Fruit fly (Drosophila melanogaster) whole organism, embryonic: ENCODE results near the gene Pvf2.
A peak's percentile ranks its signal among the peaks of the same experiment; 100 is the strongest.

Experiments used
- Asciz ChIP-seq: fragments of 200-800 bp; sonication (Bioruptor generic); optimal IDR thresholded peaks from 2 replicates; lab custom pipeline; 2017; ENCODE audit warnings: missing biosample characterization, mild to moderate bottlenecking, missing genetic modification characterization, missing genetic modification reagents
- Atf3 ChIP-seq: fragments of 200-800 bp; sonication (Bioruptor generic); optimal IDR thresholded peaks from 3 replicates; lab custom pipeline; 2016; ENCODE audit warnings: missing biosample characterization, missing genetic modification characterization
- Atf6 ChIP-seq: fragments of 200-800 bp; sonication (Bioruptor generic); IDR thresholded peaks from 2 replicates; pipeline ENCODE4 v1.3.6; 2022; ENCODE audit warnings: missing biosample characterization, missing genetic modification characterization
- CG12104 ChIP-seq: fragments of 200-800 bp; sonication (Bioruptor generic); optimal IDR thresholded peaks from 3 replicates; lab custom pipeline; 2016; ENCODE audit warnings: missing biosample characterization, missing genetic modification characterization
- CG14441 ChIP-seq: fragments of 200-800 bp; sonication (Bioruptor generic); IDR thresholded peaks from 2 replicates; pipeline ENCODE4 v1.3.6; 2022; ENCODE audit warnings: missing biosample characterization, missing genetic modification characterization
- CG15479 ChIP-seq: fragments of 200-800 bp; sonication (Bioruptor generic); optimal IDR thresholded peaks from 3 replicates; lab custom pipeline; 2019; ENCODE audit warnings: missing biosample characterization, mild to moderate bottlenecking, missing genetic modification characterization, moderate library complexity
- CG17328 ChIP-seq: fragments of 200-800 bp; sonication (Bioruptor generic); IDR thresholded peaks from 2 replicates; pipeline ENCODE4 v1.3.6; 2022; ENCODE audit warnings: missing biosample characterization, missing genetic modification characterization
- CG17912 ChIP-seq: fragments of 200-800 bp; sonication (Bioruptor generic); optimal IDR thresholded peaks from 2 replicates; lab custom pipeline; 2018; ENCODE audit warnings: missing biosample characterization, mild to moderate bottlenecking, missing genetic modification characterization
- CG2129 ChIP-seq: fragments of 200-800 bp; sonication (Bioruptor generic); IDR thresholded peaks from 2 replicates; pipeline ENCODE4 v1.3.6; 2022; ENCODE audit warnings: missing biosample characterization, missing genetic modification characterization; ENCODE audit not compliant: partially characterized antibody
- CG2202 ChIP-seq: fragments of 200-800 bp; sonication (Bioruptor generic); optimal IDR thresholded peaks from 2 replicates; lab custom pipeline; 2018; ENCODE audit warnings: missing biosample characterization, mild to moderate bottlenecking, missing genetic modification characterization
- CG31388 ChIP-seq: fragments of 200-800 bp; sonication (Bioruptor generic); optimal IDR thresholded peaks from 2 replicates; lab custom pipeline; 2016; ENCODE audit warnings: missing biosample characterization, missing genetic modification characterization
- CG4617 ChIP-seq: fragments of 200-800 bp; sonication (Bioruptor generic); optimal IDR thresholded peaks from 3 replicates; lab custom pipeline; 2016; ENCODE audit warnings: missing biosample characterization, missing genetic modification characterization, borderline replicate concordance
- CTCF ChIP-seq: fragments of 200-800 bp; sonication (Bioruptor generic); optimal IDR thresholded peaks from 2 replicates; lab custom pipeline; 2017; ENCODE audit warnings: missing biosample characterization, mild to moderate bottlenecking, missing genetic modification characterization, moderate library complexity
- Dad ChIP-seq: fragments of 200-800 bp; sonication (Bioruptor generic); optimal IDR thresholded peaks from 3 replicates; lab custom pipeline; 2016; ENCODE audit warnings: missing biosample characterization, missing genetic modification characterization
- Dek ChIP-seq: fragments of 200-800 bp; sonication (Bioruptor generic); optimal IDR thresholded peaks from 3 replicates; lab custom pipeline; 2019; ENCODE audit warnings: missing biosample characterization, mild to moderate bottlenecking, missing genetic modification characterization, moderate library complexity
- Doc2 ChIP-seq: fragments of 200-800 bp; sonication (Bioruptor generic); IDR thresholded peaks from 2 replicates; pipeline ENCODE4 v1.3.6; 2022; ENCODE audit warnings: missing biosample characterization, missing genetic modification characterization
- Dp ChIP-seq: fragments of 200-800 bp; sonication (Bioruptor generic); optimal IDR thresholded peaks from 2 replicates; lab custom pipeline; 2018; ENCODE audit warnings: missing biosample characterization, mild to moderate bottlenecking, missing genetic modification characterization, moderate library complexity
- E2f1 ChIP-seq: fragments of 200-800 bp; sonication (Bioruptor generic); IDR thresholded peaks from 2 replicates; pipeline ENCODE4 v1.3.6; 2022; ENCODE audit warnings: missing biosample characterization, missing genetic modification characterization
- E2f2 ChIP-seq: fragments of 200-800 bp; sonication (Bioruptor generic); IDR thresholded peaks from 2 replicates; pipeline ENCODE4 v1.3.6; 2022; ENCODE audit warnings: missing biosample characterization, missing genetic modification characterization
- HLH54F ChIP-seq: fragments of 200-800 bp; sonication (Bioruptor generic); optimal IDR thresholded peaks from 3 replicates; lab custom pipeline; 2016; ENCODE audit warnings: missing biosample characterization, missing genetic modification characterization
- Kr ChIP-seq: fragments of 200-800 bp; sonication (Bioruptor generic); optimal IDR thresholded peaks from 2 replicates; lab custom pipeline; 2017; ENCODE audit warnings: missing biosample characterization, mild to moderate bottlenecking, missing genetic modification characterization
- MBD-R2 ChIP-seq: fragments of 200-800 bp; sonication (Bioruptor generic); IDR thresholded peaks from 2 replicates; pipeline ENCODE4 v1.3.6; 2022; ENCODE audit warnings: missing biosample characterization, missing genetic modification characterization
- MESR4 ChIP-seq: fragments of 200-800 bp; sonication (Bioruptor generic); optimal IDR thresholded peaks from 2 replicates; lab custom pipeline; 2018; ENCODE audit warnings: missing biosample characterization, mild to moderate bottlenecking, missing genetic modification characterization, moderate library complexity
- PHDP ChIP-seq: fragments of 200-800 bp; sonication (Bioruptor generic); optimal IDR thresholded peaks from 3 replicates; lab custom pipeline; 2018; ENCODE audit warnings: missing biosample characterization, mild to moderate bottlenecking, missing genetic modification characterization, moderate library complexity
- Ravus ChIP-seq: fragments of 200-800 bp; sonication (Bioruptor generic); IDR thresholded peaks from 2 replicates; pipeline ENCODE4 v1.3.6; 2022; ENCODE audit warnings: missing biosample characterization, missing genetic modification characterization
- Rx ChIP-seq: fragments of 200-800 bp; sonication (Bioruptor generic); IDR thresholded peaks from 2 replicates; pipeline ENCODE4 v1.3.6; 2022; ENCODE audit warnings: missing biosample characterization, missing genetic modification characterization
- Tbp ChIP-seq: fragments of >200 bp; optimal IDR thresholded peaks from 2 replicates; lab custom pipeline; 2018; ENCODE audit warnings: missing biosample characterization, missing genetic modification characterization
- ap ChIP-seq: fragments of 200-800 bp; sonication (Bioruptor generic); IDR thresholded peaks from 2 replicates; pipeline ENCODE4 v1.3.6; 2022; ENCODE audit warnings: missing biosample characterization, missing genetic modification characterization
- bcd ChIP-seq: fragments of 200-800 bp; sonication (Bioruptor generic); optimal IDR thresholded peaks from 2 replicates; lab custom pipeline; 2017; ENCODE audit warnings: missing biosample characterization, mild to moderate bottlenecking, missing genetic modification characterization
- crp ChIP-seq, 2 experiments: fragments of 200-800 bp; sonication (Bioruptor generic); optimal IDR thresholded peaks; 2 replicates in 1 of 2; 3 replicates in 1 of 2; lab custom pipeline; 2017; ENCODE audit warnings: missing biosample characterization in 2 of 2, missing genetic modification characterization in 2 of 2, mild to moderate bottlenecking in 1 of 2, moderate library complexity in 1 of 2
- dimm ChIP-seq: fragments of 200-800 bp; sonication (Bioruptor generic); IDR thresholded peaks from 2 replicates; pipeline ENCODE4 v1.3.6; 2022; ENCODE audit warnings: missing biosample characterization, missing genetic modification characterization
- emc ChIP-seq: fragments of 200-800 bp; sonication (Bioruptor generic); optimal IDR thresholded peaks from 2 replicates; lab custom pipeline; 2016; ENCODE audit warnings: missing biosample characterization, missing genetic modification characterization
- fd96Cb ChIP-seq: fragments of 200-800 bp; sonication (Bioruptor generic); optimal IDR thresholded peaks from 2 replicates; lab custom pipeline; 2018; ENCODE audit warnings: missing biosample characterization, mild to moderate bottlenecking, missing genetic modification characterization, moderate library complexity
- gro ChIP-seq: fragments of 200-800 bp; sonication (Bioruptor generic); optimal IDR thresholded peaks from 2 replicates; lab custom pipeline; 2016; ENCODE audit warnings: missing biosample characterization, missing genetic modification characterization
- jing ChIP-seq: fragments of 200-800 bp; sonication (Bioruptor generic); optimal IDR thresholded peaks from 2 replicates; lab custom pipeline; 2018; ENCODE audit warnings: missing biosample characterization, mild to moderate bottlenecking, missing genetic modification characterization
- knrl ChIP-seq: fragments of 200-800 bp; sonication (Bioruptor generic); IDR thresholded peaks from 3 replicates; pipeline ENCODE4 v1.3.6; 2022; ENCODE audit warnings: missing biosample characterization, missing genetic modification characterization; ENCODE audit not compliant: partially characterized antibody
- lilli ChIP-seq: fragments of 200-800 bp; sonication (Bioruptor generic); optimal IDR thresholded peaks from 3 replicates; lab custom pipeline; 2016; ENCODE audit warnings: missing biosample characterization, missing genetic modification characterization
- luna ChIP-seq: fragments of 200-800 bp; sonication (Bioruptor generic); optimal IDR thresholded peaks from 2 replicates; lab custom pipeline; 2016; ENCODE audit warnings: missing biosample characterization, missing genetic modification characterization
- maf-S ChIP-seq: fragments of 200-800 bp; sonication (Bioruptor generic); optimal IDR thresholded peaks from 2 replicates; lab custom pipeline; 2016; ENCODE audit warnings: missing biosample characterization, missing genetic modification characterization
- pb ChIP-seq: fragments of 200-800 bp; sonication (Bioruptor generic); optimal IDR thresholded peaks from 3 replicates; lab custom pipeline; 2016; ENCODE audit warnings: missing biosample characterization, missing genetic modification characterization
- pita ChIP-seq: fragments of 200-800 bp; sonication (Bioruptor generic); optimal IDR thresholded peaks from 2 replicates; lab custom pipeline; 2017; ENCODE audit warnings: missing biosample characterization, mild to moderate bottlenecking, missing genetic modification characterization
- prd ChIP-seq, 3 experiments: fragments of >200 bp in 2 of 3; fragments of 200-800 bp in 1 of 3; sonication (Bioruptor generic) in 1 of 3; optimal IDR thresholded peaks in 2 of 3; IDR thresholded peaks in 1 of 3; 2 replicates in 2 of 3; 3 replicates in 1 of 3; pipeline versions ENCODE4 v1.3.6 to Lab custom; 2017 to 2022; ENCODE audit warnings: missing biosample characterization in 1 of 3, missing genetic modification characterization in 1 of 3
- rib ChIP-seq: fragments of 200-800 bp; sonication (Bioruptor generic); IDR thresholded peaks from 2 replicates; pipeline ENCODE4 v1.3.6; 2022; ENCODE audit warnings: missing biosample characterization, missing genetic modification characterization
- sc ChIP-seq, 3 experiments: fragments of >200 bp in 2 of 3; fragments of 200-800 bp in 1 of 3; sonication (Bioruptor generic) in 1 of 3; optimal IDR thresholded peaks; 2 replicates in 2 of 3; 3 replicates in 1 of 3; lab custom pipeline; 2017; ENCODE audit warnings: mild to moderate bottlenecking in 1 of 3, missing biosample characterization in 1 of 3, missing genetic modification characterization in 1 of 3, missing genetic modification reagents in 1 of 3
- schlank ChIP-seq: fragments of 200-800 bp; sonication (Bioruptor generic); optimal IDR thresholded peaks from 2 replicates; lab custom pipeline; 2018; ENCODE audit warnings: missing biosample characterization, mild to moderate bottlenecking, missing genetic modification characterization
- seq ChIP-seq: fragments of 200-800 bp; sonication (Bioruptor generic); IDR thresholded peaks from 2 replicates; pipeline ENCODE4 v1.3.6; 2022; ENCODE audit warnings: missing biosample characterization, missing genetic modification characterization
- slbo ChIP-seq: fragments of 200-800 bp; sonication (Bioruptor generic); IDR thresholded peaks from 2 replicates; pipeline ENCODE4 v1.3.6; 2022; ENCODE audit warnings: missing biosample characterization, missing genetic modification characterization
- sna ChIP-seq: fragments of 200-800 bp; sonication (Bioruptor generic); IDR thresholded peaks from 2 replicates; pipeline ENCODE4 v1.3.6; 2022; ENCODE audit warnings: missing biosample characterization, missing genetic modification characterization; ENCODE audit not compliant: partially characterized antibody
- ssp ChIP-seq: fragments of 200-800 bp; sonication (Bioruptor generic); IDR thresholded peaks from 2 replicates; pipeline ENCODE4 v1.3.6; 2022; ENCODE audit warnings: missing biosample characterization, missing genetic modification characterization
- tin ChIP-seq: fragments of 200-800 bp; sonication (Bioruptor generic); optimal IDR thresholded peaks from 3 replicates; lab custom pipeline; 2016; ENCODE audit warnings: missing biosample characterization, missing genetic modification characterization
- tx ChIP-seq: fragments of 200-800 bp; sonication (Bioruptor generic); optimal IDR thresholded peaks from 2 replicates; lab custom pipeline; 2016; ENCODE audit warnings: missing biosample characterization, missing genetic modification characterization
- usp ChIP-seq: fragments of >200 bp; optimal IDR thresholded peaks from 2 replicates; lab custom pipeline; 2017; ENCODE audit warnings: missing biosample characterization, missing genetic modification characterization

Gene Pvf2

dm6 chr2L:7073011-7073410 lies 11.4 kb downstream of the Pvf2 start (continued):
- peak; percentile 57 for TF ChIP-seq CG17328 (GFP tag; lab: Robert Waterston, UW)
- TF ChIP-seq CTCF (GFP tag; lab: Kevin White, UChicago) = no peak
- no peak for TF ChIP-seq luna (GFP tag; lab: Kevin White, UChicago)
- no peak for TF ChIP-seq MESR4 (GFP tag; lab: Kevin White, UChicago)
- TF ChIP-seq schlank (tag; lab: Kevin White, UChicago) = no peak
- TF ChIP-seq CG31388 (GFP tag; lab: Kevin White, UChicago) = no peak
- no peak for TF ChIP-seq Dad (GFP tag; lab: Kevin White, UChicago)
- TF ChIP-seq tin = no peak
- no peak for TF ChIP-seq Tbp
- TF ChIP-seq Dp = no peak
- TF ChIP-seq rib (GFP tag; lab: Robert Waterston, UW) = no peak
- TF ChIP-seq knrl (GFP tag; lab: Robert Waterston, UW) = no peak
- no peak for TF ChIP-seq sna (GFP tag; lab: Robert Waterston, UW)
- TF ChIP-seq jing = no peak
- no peak for TF ChIP-seq CG12104 (GFP tag; lab: Kevin White, UChicago)
- TF ChIP-seq Asciz (GFP tag; lab: Kevin White, UChicago) = no peak
- TF ChIP-seq maf-S (GFP tag; lab: Kevin White, UChicago) = no peak
- no peak for TF ChIP-seq Kr
- TF ChIP-seq lilli (GFP tag; lab: Kevin White, UChicago) = peak; percentile 11
- no peak for TF ChIP-seq crp (GFP tag; optimal IDR thresholded peaks at IDR 0.05; lab: Kevin White, UChicago)
- TF ChIP-seq ap (GFP tag; lab: Robert Waterston, UW) = no peak
- TF ChIP-seq bcd (GFP tag; lab: Kevin White, UChicago) = no peak
- TF ChIP-seq Rx (GFP tag; lab: Robert Waterston, UW) = no peak
- TF ChIP-seq pita (GFP tag; lab: Kevin White, UChicago) = no peak
- no peak for TF ChIP-seq CG2202 (tag; lab: Kevin White, UChicago)
- no peak for TF ChIP-seq Atf6 (GFP tag; lab: Robert Waterston, UW)
- TF ChIP-seq dimm (GFP tag; lab: Robert Waterston, UW) = no peak
- TF ChIP-seq MBD-R2 = no peak
- TF ChIP-seq pb (GFP tag; lab: Kevin White, UChicago) = no peak
- no peak for TF ChIP-seq HLH54F (GFP tag; lab: Kevin White, UChicago)
- peak; percentile 32; the same call in 1 of the 2 replicates for TF ChIP-seq slbo (GFP tag; lab: Robert Waterston, UW)
- peak; percentile 37 for TF ChIP-seq PHDP
- TF ChIP-seq seq (GFP tag; lab: Robert Waterston, UW) = no peak
- TF ChIP-seq Ravus (GFP tag; lab: Robert Waterston, UW) = no peak
- TF ChIP-seq sc (optimal IDR thresholded peaks at IDR 0.05; lab: Kevin White, UChicago) = no peak
- no peak for TF ChIP-seq sc (GFP tag; optimal IDR thresholded peaks at IDR 0.05; lab: Kevin White, UChicago)
- no peak for TF ChIP-seq CG4617 (GFP tag; lab: Kevin White, UChicago)
- no peak for TF ChIP-seq CG17912 (GFP tag; lab: Kevin White, UChicago)
- no peak for TF ChIP-seq usp
- TF ChIP-seq Dek (tag; lab: Kevin White, UChicago) = no peak
- no peak for TF ChIP-seq prd (optimal IDR thresholded peaks at IDR 0.05; lab: Kevin White, UChicago)
- TF ChIP-seq prd (GFP tag; IDR thresholded peaks at IDR 0.05; lab: Robert Waterston, UW) = 0 out of 3 replicates have a peak, but pooled peaks have one; percentile 41
- peak; percentile 10 for TF ChIP-seq tx (GFP tag; lab: Kevin White, UChicago)
- no peak for TF ChIP-seq ssp (GFP tag; lab: Robert Waterston, UW)
- TF ChIP-seq Doc2 = no peak; the same call in 1 of the 2 replicates
- TF ChIP-seq CG2129 (GFP tag; lab: Robert Waterston, UW) = no peak
- no peak for TF ChIP-seq CG15479 (GFP tag; lab: Kevin White, UChicago)
- 0 out of 2 replicates have a peak, but pooled peaks have one; percentile 23 for TF ChIP-seq E2f1 (GFP tag; lab: Robert Waterston, UW)
- no peak for TF ChIP-seq Atf3 (GFP tag; lab: Kevin White, UChicago)
- no peak for TF ChIP-seq E2f2 (GFP tag; lab: Robert Waterston, UW)
- no peak for TF ChIP-seq emc (GFP tag; lab: Kevin White, UChicago)
- TF ChIP-seq gro (GFP tag; lab: Kevin White, UChicago) = no peak
- TF ChIP-seq fd96Cb (tag; lab: Kevin White, UChicago) = no peak
- no peak for TF ChIP-seq CG14441 (GFP tag; lab: Robert Waterston, UW)
